Worm (Caenorhabditis elegans) whole organism, L1 larva: ENCODE results near the gene pap-1.

ENCODE experiments used
- fos-1 ChIP-seq: fragments of 150-350 bp; optimal IDR thresholded peaks from 2 replicates; lab custom pipeline; 2014; ENCODE audit warnings: missing biosample characterization, missing genetic modification characterization
- lin-15B ChIP-seq: fragments of 150-350 bp; sonication (generic microtip); optimal IDR thresholded peaks from 3 replicates; lab custom pipeline; 2014; ENCODE audit warnings: missing biosample characterization, missing genetic modification characterization
- lin-39 ChIP-seq: fragments of 150-350 bp; optimal IDR thresholded peaks from 2 replicates; lab custom pipeline; 2014; ENCODE audit warnings: missing biosample characterization, missing genetic modification reagents, missing genetic modification characterization
- lsy-2 ChIP-seq, 2 experiments: fragments of 150-350 bp; optimal IDR thresholded peaks; 2 replicates each; lab custom pipeline; 2014; ENCODE audit warnings: missing biosample characterization in 2 of 2, missing genetic modification characterization in 2 of 2
- nhr-237 ChIP-seq: fragments of 150-350 bp; optimal IDR thresholded peaks from 2 replicates; lab custom pipeline; 2014; ENCODE audit warnings: missing biosample characterization, missing genetic modification characterization
- unc-130 ChIP-seq: fragments of 150-350 bp; optimal IDR thresholded peaks from 2 replicates; lab custom pipeline; 2017; ENCODE audit warnings: missing biosample characterization, missing genetic modification characterization, inconsistent platforms

- TF ChIP-seq lin-15B (tag; lab: Kevin White, UChicago) = no peak
- no peak for TF ChIP-seq fos-1 (tag; lab: Kevin White, UChicago)
- TF ChIP-seq lsy-2 (tag; optimal IDR thresholded peaks at IDR 0.05; lab: Kevin White, UChicago) = no peak
- TF ChIP-seq nhr-237 (tag; lab: Kevin White, UChicago) = no peak
- no peak for TF ChIP-seq lin-39 (tag; lab: Kevin White, UChicago)
- no peak for TF ChIP-seq unc-130 (tag; lab: Kevin White, UChicago)
These were observed 51.4 kb downstream of the pap-1 start, which contains the start of gene ugt-33 for ce11 chrV:10493150-10493549.
